Worm (Caenorhabditis elegans) whole organism, late embryonic: ENCODE results near the gene spsb-2.

ENCODE experiments used
- K09A11.1 ChIP-seq: sonication (generic microtip); optimal IDR thresholded peaks from 2 replicates; lab custom pipeline; 2017; ENCODE audit warnings: antibody characterized with exemption, mild to moderate bottlenecking, missing genetic modification characterization, missing compliant biosample characterization; ENCODE audit not compliant: insufficient read depth
- ama-1 ChIP-seq: fragments of 150-350 bp; optimal IDR thresholded peaks from 2 replicates; lab custom pipeline; 2014
- elt-2 ChIP-seq: sonication (generic microtip); optimal IDR thresholded peaks from 2 replicates; lab custom pipeline; 2016; ENCODE audit warnings: missing genetic modification reagents, missing genetic modification characterization, missing compliant biosample characterization
- ets-4 ChIP-seq: sonication (generic microtip); optimal IDR thresholded peaks from 2 replicates; lab custom pipeline; 2016; ENCODE audit warnings: missing genetic modification characterization, missing compliant biosample characterization
- madf-2 ChIP-seq: sonication (generic microtip); optimal IDR thresholded peaks from 2 replicates; lab custom pipeline; 2017; ENCODE audit warnings: missing genetic modification characterization, missing compliant biosample characterization
- pag-3 ChIP-seq: sonication (generic microtip); optimal IDR thresholded peaks from 2 replicates; lab custom pipeline; 2016; ENCODE audit warnings: missing compliant biosample characterization, missing genetic modification characterization, borderline replicate concordance
- pha-4 ChIP-seq: fragments of 150-350 bp; optimal IDR thresholded peaks from 2 replicates; lab custom pipeline; 2018; ENCODE audit warnings: missing biosample characterization, missing genetic modification reagents, missing genetic modification characterization
- tbx-2 ChIP-seq: sonication (generic microtip); optimal IDR thresholded peaks from 2 replicates; lab custom pipeline; 2016; ENCODE audit warnings: missing genetic modification characterization, missing compliant biosample characterization
- unc-42 ChIP-seq: sonication (generic microtip); optimal IDR thresholded peaks from 2 replicates; lab custom pipeline; 2016; ENCODE audit warnings: missing genotype, missing genetic modification characterization, missing compliant biosample characterization
- unc-55 ChIP-seq: sonication (generic microtip); optimal IDR thresholded peaks from 2 replicates; lab custom pipeline; 2017; ENCODE audit warnings: missing biosample characterization, missing genetic modification reagents, missing genetic modification characterization
- zip-5 ChIP-seq: sonication (generic microtip); optimal IDR thresholded peaks from 2 replicates; lab custom pipeline; 2016; ENCODE audit warnings: missing genetic modification characterization, missing compliant biosample characterization

- TF ChIP-seq ama-1 (lab: Kevin White, UChicago) = no peak
- TF ChIP-seq unc-55 (GFP tag; lab: Kevin White, UChicago) = no peak
- TF ChIP-seq zip-5 = no peak
- TF ChIP-seq elt-2 (tag; lab: Kevin White, UChicago) = no peak
- no peak for TF ChIP-seq ets-4 (tag; lab: Kevin White, UChicago)
- TF ChIP-seq tbx-2 (tag; lab: Kevin White, UChicago) = no peak
- no peak for TF ChIP-seq pha-4 (tag; lab: Kevin White, UChicago)
- no peak for TF ChIP-seq K09A11.1 (tag; lab: Kevin White, UChicago)
- no peak for TF ChIP-seq madf-2 (tag; lab: Kevin White, UChicago)
- TF ChIP-seq pag-3 (tag; lab: Kevin White, UChicago) = no peak
- TF ChIP-seq unc-42 = no peak
These were observed 42.8 kb downstream of the spsb-2 start for ce11 chrII:15272962-15273361.
